Worm (Caenorhabditis elegans) whole organism, young adult: Measurements from ENCODE around the gene tag-191.

ENCODE experiments used
- ccch-3 ChIP-seq: fragments of 200-800 bp; sonication (Bioruptor generic); optimal IDR thresholded peaks from 2 replicates; lab custom pipeline; 2018; ENCODE audit warnings: mild to moderate bottlenecking, missing genetic modification characterization, missing compliant biosample characterization
- ekl-4 ChIP-seq: fragments of 200-800 bp; sonication (Bioruptor generic); IDR thresholded peaks from 2 replicates; pipeline ENCODE4 v1.3.6; 2022; ENCODE audit warnings: missing genetic modification reagents, missing genetic modification characterization, missing compliant biosample characterization
- hlh-12 ChIP-seq: sonication (generic microtip); optimal IDR thresholded peaks from 2 replicates; lab custom pipeline; 2016; ENCODE audit warnings: missing genetic modification characterization, missing compliant biosample characterization
- nhr-90 ChIP-seq: sonication (generic microtip); optimal IDR thresholded peaks from 2 replicates; lab custom pipeline; 2016; ENCODE audit warnings: missing genotype, mild to moderate bottlenecking, missing genetic modification characterization, missing compliant biosample characterization
- pha-4 ChIP-seq: fragments of 150-350 bp; sonication (generic microtip); optimal IDR thresholded peaks from 2 replicates; lab custom pipeline; 2014; ENCODE audit warnings: missing biosample characterization, missing genetic modification reagents, missing genetic modification characterization

- TF ChIP-seq ccch-3 (no peak), hlh-12 (tag; lab: Kevin White, UChicago) (no peak), ekl-4 (no peak), pha-4 (tag; lab: Kevin White, UChicago) (no peak), nhr-90 (no peak)
Observed at ce11 chrV:14539355-14539754, 3.2 kb upstream of the tag-191 start.
